Worm (Caenorhabditis elegans): ENCODE results near the gene Y39F10A.3.

Y39F10A.3 gene

DNA sequence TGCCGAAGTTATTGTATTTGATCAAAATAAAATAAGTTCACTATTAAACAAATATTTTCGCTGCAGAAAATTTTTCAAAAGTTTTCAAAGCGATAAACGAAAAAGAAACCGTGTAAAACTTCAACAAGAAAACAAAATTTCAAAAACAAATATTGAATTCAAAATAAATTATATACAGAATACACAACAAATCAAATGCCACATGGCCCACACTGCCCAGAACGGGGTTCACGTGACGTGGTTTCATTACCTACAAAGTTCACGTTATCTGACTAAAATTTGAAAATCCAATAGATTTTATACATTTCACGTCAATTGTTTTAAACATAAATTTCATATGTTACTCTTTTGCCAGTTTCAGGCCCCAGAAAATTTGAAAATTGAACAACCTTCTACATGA lies 37.7 kb upstream of the Y39F10A.3 start, which contains the start of gene F46F5.7:
Gene F46F5.7 (minus strand): TSS at position 101 of the 400 bp plus-strand sequence.
- TF ChIP-seq daf-19 (GFP tag; conservative IDR thresholded peaks at IDR 0.05): no peak
- TF ChIP-seq gei-8 (GFP tag; optimal IDR thresholded peaks at IDR 0.05): no peak
- no peak for TF ChIP-seq F37D6.2 (tag; optimal IDR thresholded peaks at IDR 0.05)
- no peak for TF ChIP-seq spr-1 (tag; optimal IDR thresholded peaks at IDR 0.05)
- TF ChIP-seq zfp-2 (tag; optimal IDR thresholded peaks at IDR 0.05): no peak
- TF ChIP-seq cey-2 (tag; optimal IDR thresholded peaks at IDR 0.05; ENCODE audit: borderline replicate concordance, insufficient read depth): no peak
- no peak for TF ChIP-seq daf-8 (GFP tag; IDR thresholded peaks at IDR 0.05)
- TF ChIP-seq hlh-30 (tag; optimal IDR thresholded peaks at IDR 0.05; ENCODE audit: insufficient read depth): no peak
- TF ChIP-seq lim-7 (GFP tag; IDR thresholded peaks at IDR 0.05): no peak
- no peak for TF ChIP-seq set-16 (GFP tag; IDR thresholded peaks at IDR 0.05)
- no peak for TF ChIP-seq ceh-32 (tag; optimal IDR thresholded peaks at IDR 0.05; ENCODE audit: poor library complexity)

DNA sequence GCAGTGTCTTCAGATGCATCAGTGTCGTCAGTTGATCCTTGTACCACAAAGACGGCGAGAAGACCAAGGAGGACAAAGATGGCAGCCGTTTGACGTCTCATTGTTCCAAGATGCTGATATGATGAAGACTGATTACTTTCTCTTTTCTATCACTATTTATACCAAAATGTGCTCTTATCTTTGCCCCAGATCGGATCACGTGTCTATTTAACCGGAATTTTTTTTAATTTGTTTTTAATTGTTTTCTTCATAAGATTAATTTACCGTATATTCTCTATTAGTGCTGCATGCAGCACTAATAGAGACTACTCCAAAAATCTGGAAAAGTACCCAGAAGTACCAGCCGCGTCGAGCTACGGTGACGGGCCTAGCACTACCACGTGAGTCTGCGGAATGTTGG lies 31.9 kb upstream of the Y39F10A.3 start, which contains the start of gene msrp-3:
Gene msrp-3 (minus strand): TSS at position 101 of the 400 bp plus-strand sequence.
- TF ChIP-seq nhr-48 (tag; optimal IDR thresholded peaks at IDR 0.05) (no peak), Y5F2A.4 (GFP tag; optimal IDR thresholded peaks at IDR 0.05) (no peak), pha-4 (GFP tag; IDR thresholded peaks at IDR 0.05) (no peak), pha-4 (tag; optimal IDR thresholded peaks at IDR 0.05) (no peak), mxl-2 (GFP tag; conservative IDR thresholded peaks at IDR 0.05) (no peak), nhr-102 (tag; optimal IDR thresholded peaks at IDR 0.05) (no peak), zip-2 (tag; optimal IDR thresholded peaks at IDR 0.05) (no peak), D1046.2 (GFP tag; IDR thresholded peaks at IDR 0.05) (no peak), T26A8.4 (GFP tag; IDR thresholded peaks at IDR 0.05) (no peak), Y75B8A.6 (GFP tag; IDR thresholded peaks at IDR 0.05) (no peak), nhr-25 (tag; optimal IDR thresholded peaks at IDR 0.05; ENCODE audit: borderline replicate concordance, insufficient read depth) (no peak), lim-7 (GFP tag; IDR thresholded peaks at IDR 0.05) (no peak), R02D3.7 (tag; optimal IDR thresholded peaks at IDR 0.05) (no peak), zip-11 (GFP tag; IDR thresholded peaks at IDR 0.05) (no peak)

DNA sequence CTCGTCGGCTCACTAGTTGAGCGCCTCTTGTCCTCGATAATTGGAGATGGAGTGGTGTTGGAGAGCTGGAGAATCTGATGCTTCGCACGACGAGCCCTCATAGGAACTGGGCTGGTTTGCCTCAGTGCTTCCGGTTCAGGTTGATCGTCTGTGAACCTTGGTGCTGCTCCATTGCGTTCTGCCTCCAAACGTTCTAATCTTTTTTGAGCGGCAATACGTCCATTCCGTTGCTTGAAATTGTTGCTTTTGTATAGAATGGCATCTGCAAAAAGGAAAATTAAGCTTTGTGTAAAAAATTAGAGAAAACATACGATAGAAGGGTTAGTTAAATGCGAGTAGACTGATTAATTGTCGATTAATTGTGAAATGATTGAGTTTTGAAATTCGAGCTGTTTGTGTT lies 30.1 kb upstream of the Y39F10A.3 start, which contains the start of gene F46F5.5:
Gene F46F5.5 (minus strand): TSS at position 101 of the 400 bp plus-strand sequence.
- TF ChIP-seq lsy-2 (tag; optimal IDR thresholded peaks at IDR 0.05) (no peak), lin-39 (tag; optimal IDR thresholded peaks at IDR 0.05) (no peak), nhr-11 (tag; optimal IDR thresholded peaks at IDR 0.05) (no peak), nhr-25 (tag; optimal IDR thresholded peaks at IDR 0.05; ENCODE audit: borderline replicate concordance, insufficient read depth) (no peak), rbr-2 (tag; optimal IDR thresholded peaks at IDR 0.05) (no peak), unc-130 (GFP tag; optimal IDR thresholded peaks at IDR 0.05) (no peak), set-16 (GFP tag; IDR thresholded peaks at IDR 0.05) (no peak; the same call in 1 of the 2 replicates), vab-7 (GFP tag; IDR thresholded peaks at IDR 0.05) (no peak)

DNA sequence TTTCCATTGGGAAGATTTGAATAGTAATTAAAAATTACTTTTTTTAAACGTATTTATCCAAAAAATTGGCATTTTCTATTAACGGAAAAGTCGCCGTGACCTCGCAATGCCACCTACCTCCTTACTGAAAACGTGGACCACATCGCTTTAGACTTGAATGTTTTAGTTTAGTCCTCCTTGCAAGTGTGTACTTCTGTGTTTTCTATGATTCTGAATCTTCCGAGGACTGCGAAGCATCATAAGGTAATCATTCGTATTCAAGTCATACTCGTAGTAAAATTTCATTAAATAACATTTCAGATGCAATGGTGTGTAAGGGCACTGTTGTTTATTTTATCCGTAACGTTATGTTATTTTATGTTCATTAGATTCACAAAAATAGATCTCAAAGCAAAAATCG lies 25.7 kb upstream of the Y39F10A.3 start, which contains the start of gene F46F5.11:
Gene F46F5.11 (plus strand): TSS at position 301 of the 400 bp plus-strand sequence.
- TF ChIP-seq lin-39 (tag; optimal IDR thresholded peaks at IDR 0.05) (no peak), rbr-2 (tag; optimal IDR thresholded peaks at IDR 0.05) (no peak), nhr-77 (tag; optimal IDR thresholded peaks at IDR 0.05) (no peak)

DNA sequence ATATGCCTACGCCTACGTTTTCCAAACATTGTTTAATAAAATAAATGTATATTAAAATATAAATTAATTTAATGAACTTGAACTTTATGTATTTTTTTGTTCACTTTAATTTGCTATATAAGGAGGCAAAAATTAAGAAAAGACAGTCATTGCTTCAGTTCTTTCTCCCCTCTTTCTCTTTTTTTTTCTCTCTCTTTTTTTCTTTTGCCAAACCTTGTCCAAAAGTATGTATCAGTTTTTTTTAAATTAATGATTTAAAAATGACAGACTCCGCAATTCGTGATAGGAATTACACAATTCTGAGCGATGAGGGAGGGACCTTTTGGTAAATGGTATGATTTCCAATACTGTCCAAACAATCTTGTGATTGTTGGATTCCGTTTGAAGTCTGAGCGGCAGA lies 20.2 kb upstream of the Y39F10A.3 start, which contains the start of gene F46F5.13:
Gene F46F5.13 (plus strand): TSS at position 301 of the 400 bp plus-strand sequence.
- TF ChIP-seq saeg-2 (GFP tag; IDR thresholded peaks at IDR 0.05) (no peak), arid-1 (GFP tag; conservative IDR thresholded peaks at IDR 0.05) (no peak), tag-97 (GFP tag; IDR thresholded peaks at IDR 0.05) (no peak), aha-1 (tag) (no peak), Y5F2A.4 (GFP tag; optimal IDR thresholded peaks at IDR 0.05) (no peak), dpl-1 (GFP tag; optimal IDR thresholded peaks at IDR 0.05) (no peak), ZK337.2 (GFP tag; IDR thresholded peaks at IDR 0.05) (no peak), F26F4.8 (GFP tag; conservative IDR thresholded peaks at IDR 0.05) (no peak), lin-15B (tag; optimal IDR thresholded peaks at IDR 0.05) (no peak), set-16 (GFP tag; IDR thresholded peaks at IDR 0.05) (no peak), pha-4 (GFP tag; IDR thresholded peaks at IDR 0.05) (no peak), pha-4 (tag; optimal IDR thresholded peaks at IDR 0.05) (no peak), lin-38 (GFP tag; IDR thresholded peaks at IDR 0.05) (no peak), hif-1 (tag; optimal IDR thresholded peaks at IDR 0.05) (no peak), ceh-62 (tag; optimal IDR thresholded peaks at IDR 0.05) (no peak), nhr-28 (tag; optimal IDR thresholded peaks at IDR 0.05) (no peak), dmd-8 (GFP tag; IDR thresholded peaks at IDR 0.05) (no peak), madf-5 (GFP tag; IDR thresholded peaks at IDR 0.05) (no peak)
